Fruit fly (Drosophila melanogaster) whole organism, embryonic: ENCODE results near the gene Cln7.

Source experiments
- Adf1 ChIP-seq: fragments of 200-800 bp; sonication (Bioruptor generic); IDR thresholded peaks from 2 replicates; pipeline ENCODE4 v1.3.6; 2022; ENCODE audit warnings: missing biosample characterization, missing genetic modification characterization
- Antp ChIP-seq: fragments of 200-800 bp; sonication (Bioruptor generic); optimal IDR thresholded peaks from 3 replicates; lab custom pipeline; 2016; ENCODE audit warnings: missing biosample characterization, missing genetic modification characterization
- CG10209 ChIP-seq: fragments of 200-800 bp; sonication (Bioruptor generic); optimal IDR thresholded peaks from 3 replicates; lab custom pipeline; 2017; ENCODE audit warnings: missing biosample characterization, mild to moderate bottlenecking, missing genetic modification characterization, missing genetic modification reagents
- CG12391 ChIP-seq: fragments of 200-800 bp; sonication (Bioruptor generic); optimal IDR thresholded peaks from 3 replicates; lab custom pipeline; 2018; ENCODE audit warnings: missing biosample characterization, mild to moderate bottlenecking, missing genetic modification characterization, moderate library complexity
- CG12769 ChIP-seq: fragments of 200-800 bp; sonication (Bioruptor generic); optimal IDR thresholded peaks from 2 replicates; lab custom pipeline; 2019; ENCODE audit warnings: missing biosample characterization, mild to moderate bottlenecking, missing genetic modification characterization, moderate library complexity
- CG13894 ChIP-seq: fragments of 200-800 bp; sonication (Bioruptor generic); optimal IDR thresholded peaks from 3 replicates; lab custom pipeline; 2018; ENCODE audit warnings: missing biosample characterization, mild to moderate bottlenecking, missing genetic modification characterization, moderate library complexity
- CG15269 ChIP-seq: fragments of 200-800 bp; sonication (Bioruptor generic); optimal IDR thresholded peaks from 2 replicates; lab custom pipeline; 2018; ENCODE audit warnings: missing biosample characterization, mild to moderate bottlenecking, missing genetic modification characterization, moderate library complexity
- CG1602 ChIP-seq: fragments of 200-800 bp; sonication (Bioruptor generic); optimal IDR thresholded peaks from 3 replicates; lab custom pipeline; 2016; ENCODE audit warnings: missing biosample characterization, missing genetic modification characterization
- CG17359 ChIP-seq: fragments of 200-800 bp; sonication (Bioruptor generic); optimal IDR thresholded peaks from 3 replicates; lab custom pipeline; 2018; ENCODE audit warnings: missing biosample characterization, mild to moderate bottlenecking, missing genetic modification characterization, moderate library complexity
- CG17612 ChIP-seq: fragments of 200-800 bp; sonication (Bioruptor generic); IDR thresholded peaks from 2 replicates; pipeline ENCODE4 v1.3.6; 2022; ENCODE audit warnings: missing biosample characterization, missing genetic modification characterization
- CG18599 ChIP-seq: fragments of 200-800 bp; sonication (Bioruptor generic); optimal IDR thresholded peaks from 3 replicates; lab custom pipeline; 2017; ENCODE audit warnings: missing biosample characterization, missing genetic modification characterization, mild to moderate bottlenecking, moderate library complexity, missing genetic modification reagents
- CG2199 ChIP-seq: fragments of 200-800 bp; sonication (Bioruptor generic); IDR thresholded peaks from 3 replicates; pipeline ENCODE4 v1.3.6; 2022; ENCODE audit warnings: missing biosample characterization, missing genetic modification characterization
- CG31441 ChIP-seq: fragments of 200-800 bp; sonication (Bioruptor generic); IDR thresholded peaks from 2 replicates; pipeline ENCODE4 v1.3.6; 2022; ENCODE audit warnings: missing biosample characterization, missing genetic modification characterization
- CG32767 ChIP-seq: fragments of 200-800 bp; sonication (Bioruptor generic); IDR thresholded peaks from 2 replicates; pipeline ENCODE4 v1.3.6; 2022; ENCODE audit warnings: missing biosample characterization, missing genetic modification characterization
- CG3281 ChIP-seq: fragments of 200-800 bp; sonication (Bioruptor generic); optimal IDR thresholded peaks from 3 replicates; lab custom pipeline; 2017; ENCODE audit warnings: missing biosample characterization, mild to moderate bottlenecking, missing genetic modification characterization
- CG42726 ChIP-seq: fragments of 200-800 bp; sonication (Bioruptor generic); IDR thresholded peaks from 2 replicates; pipeline ENCODE4 v1.3.6; 2022; ENCODE audit warnings: missing biosample characterization, missing genetic modification characterization; ENCODE audit not compliant: partially characterized antibody
- CG9215 ChIP-seq: fragments of 200-800 bp; sonication (Bioruptor generic); IDR thresholded peaks from 2 replicates; pipeline ENCODE4 v1.3.6; 2022; ENCODE audit warnings: missing biosample characterization, missing genetic modification characterization
- CG9727 ChIP-seq: fragments of 200-800 bp; sonication (Bioruptor generic); optimal IDR thresholded peaks from 3 replicates; lab custom pipeline; 2017; ENCODE audit warnings: missing biosample characterization, mild to moderate bottlenecking, missing genetic modification characterization
- Chrac-16 ChIP-seq: fragments of 200-800 bp; sonication (Bioruptor generic); optimal IDR thresholded peaks from 3 replicates; lab custom pipeline; 2016; ENCODE audit warnings: missing biosample characterization, missing genetic modification characterization
- CrebB ChIP-seq: fragments of 200-800 bp; sonication (Bioruptor generic); optimal IDR thresholded peaks from 3 replicates; lab custom pipeline; 2018; ENCODE audit warnings: missing biosample characterization, mild to moderate bottlenecking, missing genetic modification characterization
- D19A ChIP-seq: fragments of 200-800 bp; optimal IDR thresholded peaks from 3 replicates; lab custom pipeline; 2019; ENCODE audit warnings: missing biosample characterization, mild to moderate bottlenecking, missing genetic modification characterization, moderate library complexity
- Fer3 ChIP-seq: fragments of 200-800 bp; sonication (Bioruptor generic); optimal IDR thresholded peaks from 2 replicates; lab custom pipeline; 2018; ENCODE audit warnings: missing biosample characterization, mild to moderate bottlenecking, missing genetic modification characterization, moderate library complexity
- H15 ChIP-seq: fragments of 200-800 bp; sonication (Bioruptor generic); IDR thresholded peaks from 3 replicates; pipeline ENCODE4 v1.3.6; 2022; ENCODE audit warnings: missing biosample characterization, missing genetic modification characterization
- Hr51 ChIP-seq, 2 experiments: fragments of 200-800 bp; sonication (Bioruptor generic); optimal IDR thresholded peaks; 2 replicates in 1 of 2; 3 replicates in 1 of 2; lab custom pipeline; 2016 to 2018; ENCODE audit warnings: missing biosample characterization in 2 of 2, missing genetic modification characterization in 2 of 2, mild to moderate bottlenecking in 1 of 2, moderate library complexity in 1 of 2
- Med ChIP-seq: fragments of 200-800 bp; sonication (Bioruptor generic); peaks from one replicate; lab custom pipeline; 2016; ENCODE audit warnings: missing biosample characterization, missing genetic modification characterization, mild to moderate bottlenecking, inconsistent platforms, moderate library complexity
- Nf-YB ChIP-seq: fragments of 200-800 bp; sonication (Bioruptor generic); optimal IDR thresholded peaks from 3 replicates; lab custom pipeline; 2019; ENCODE audit warnings: missing biosample characterization, mild to moderate bottlenecking, missing genetic modification characterization, moderate library complexity
- Oaz ChIP-seq: fragments of 200-800 bp; sonication (Bioruptor generic); IDR thresholded peaks from 2 replicates; pipeline ENCODE4 v1.3.6; 2022; ENCODE audit warnings: missing biosample characterization, missing genetic modification characterization
- Side ChIP-seq: fragments of 200-800 bp; sonication (Bioruptor generic); optimal IDR thresholded peaks from 2 replicates; lab custom pipeline; 2016; ENCODE audit warnings: missing biosample characterization, missing genetic modification characterization
- Xbp1 ChIP-seq: fragments of 200-800 bp; sonication (Bioruptor generic); optimal IDR thresholded peaks from 3 replicates; lab custom pipeline; 2016; ENCODE audit warnings: missing biosample characterization, mild to moderate bottlenecking, missing genetic modification characterization
- Xrp1 ChIP-seq: fragments of 200-800 bp; sonication (Bioruptor generic); IDR thresholded peaks from 2 replicates; pipeline ENCODE4 v1.3.6; 2022; ENCODE audit warnings: missing biosample characterization, missing genetic modification characterization
- abd-A ChIP-seq: fragments of 200-800 bp; sonication (Bioruptor generic); optimal IDR thresholded peaks from 3 replicates; lab custom pipeline; 2019; ENCODE audit warnings: missing biosample characterization, mild to moderate bottlenecking, missing genetic modification characterization, moderate library complexity
- bab2 ChIP-seq: fragments of 200-800 bp; sonication (Bioruptor generic); optimal IDR thresholded peaks from 2 replicates; lab custom pipeline; 2016; ENCODE audit warnings: missing biosample characterization, missing genetic modification characterization
- bcd ChIP-seq: fragments of 200-800 bp; sonication (Bioruptor generic); optimal IDR thresholded peaks from 2 replicates; lab custom pipeline; 2017; ENCODE audit warnings: missing biosample characterization, mild to moderate bottlenecking, missing genetic modification characterization
- bowl ChIP-seq: fragments of 200-800 bp; sonication (Bioruptor generic); IDR thresholded peaks from 2 replicates; pipeline ENCODE4 v1.3.6; 2022; ENCODE audit warnings: missing biosample characterization, missing genetic modification characterization
- chinmo ChIP-seq: fragments of 200-800 bp; sonication (Bioruptor generic); IDR thresholded peaks from 4 replicates; pipeline ENCODE4 v1.3.6; 2022; ENCODE audit warnings: missing biosample characterization, missing genetic modification characterization; ENCODE audit not compliant: partially characterized antibody
- ems ChIP-seq: fragments of 200-800 bp; sonication (Bioruptor generic); optimal IDR thresholded peaks from 3 replicates; lab custom pipeline; 2016; ENCODE audit warnings: missing biosample characterization, missing genetic modification characterization
- fd102C ChIP-seq: fragments of 200-800 bp; sonication (Bioruptor generic); optimal IDR thresholded peaks from 2 replicates; lab custom pipeline; 2018; ENCODE audit warnings: missing biosample characterization, mild to moderate bottlenecking, missing genetic modification characterization, moderate library complexity
- hth ChIP-seq: fragments of >200 bp; optimal IDR thresholded peaks from 2 replicates; lab custom pipeline; 2017; ENCODE audit warnings: inconsistent platforms
- kah ChIP-seq: fragments of 200-800 bp; sonication (Bioruptor generic); optimal IDR thresholded peaks from 2 replicates; lab custom pipeline; 2018; ENCODE audit warnings: missing biosample characterization, mild to moderate bottlenecking, missing genetic modification characterization
- lilli ChIP-seq: fragments of 200-800 bp; sonication (Bioruptor generic); optimal IDR thresholded peaks from 3 replicates; lab custom pipeline; 2016; ENCODE audit warnings: missing biosample characterization, missing genetic modification characterization
- luna ChIP-seq: fragments of 200-800 bp; sonication (Bioruptor generic); optimal IDR thresholded peaks from 2 replicates; lab custom pipeline; 2016; ENCODE audit warnings: missing biosample characterization, missing genetic modification characterization
- maf-S ChIP-seq: fragments of 200-800 bp; sonication (Bioruptor generic); optimal IDR thresholded peaks from 2 replicates; lab custom pipeline; 2016; ENCODE audit warnings: missing biosample characterization, missing genetic modification characterization
- mld ChIP-seq: fragments of 200-800 bp; sonication (Bioruptor generic); IDR thresholded peaks from 3 replicates; pipeline ENCODE4 v1.3.6; 2022; ENCODE audit warnings: missing biosample characterization, missing genetic modification characterization; ENCODE audit not compliant: partially characterized antibody
- peb ChIP-seq: fragments of 200-800 bp; sonication (Bioruptor generic); IDR thresholded peaks from 2 replicates; pipeline ENCODE4 v1.3.6; 2022; ENCODE audit warnings: missing biosample characterization, missing genetic modification characterization
- salm ChIP-seq: fragments of 200-800 bp; sonication (Bioruptor generic); optimal IDR thresholded peaks from 2 replicates; lab custom pipeline; 2018; ENCODE audit warnings: missing biosample characterization, mild to moderate bottlenecking, missing genetic modification characterization
- sim ChIP-seq: fragments of 200-800 bp; sonication (Bioruptor generic); IDR thresholded peaks from 2 replicates; pipeline ENCODE4 v1.3.6; 2022; ENCODE audit warnings: missing biosample characterization, missing genetic modification characterization
- sqz ChIP-seq: fragments of 200-800 bp; sonication (Bioruptor generic); optimal IDR thresholded peaks from 3 replicates; lab custom pipeline; 2018; ENCODE audit warnings: missing biosample characterization, mild to moderate bottlenecking, missing genetic modification characterization
- sr ChIP-seq: fragments of 200-800 bp; sonication (Bioruptor generic); IDR thresholded peaks from 3 replicates; pipeline ENCODE4 v1.3.6; 2022; ENCODE audit warnings: missing biosample characterization, missing genetic modification characterization
- sug ChIP-seq: fragments of 200-800 bp; optimal IDR thresholded peaks from 2 replicates; lab custom pipeline; 2019; ENCODE audit warnings: missing biosample characterization, mild to moderate bottlenecking, missing genetic modification characterization, moderate library complexity

Cln7 gene

DNA sequence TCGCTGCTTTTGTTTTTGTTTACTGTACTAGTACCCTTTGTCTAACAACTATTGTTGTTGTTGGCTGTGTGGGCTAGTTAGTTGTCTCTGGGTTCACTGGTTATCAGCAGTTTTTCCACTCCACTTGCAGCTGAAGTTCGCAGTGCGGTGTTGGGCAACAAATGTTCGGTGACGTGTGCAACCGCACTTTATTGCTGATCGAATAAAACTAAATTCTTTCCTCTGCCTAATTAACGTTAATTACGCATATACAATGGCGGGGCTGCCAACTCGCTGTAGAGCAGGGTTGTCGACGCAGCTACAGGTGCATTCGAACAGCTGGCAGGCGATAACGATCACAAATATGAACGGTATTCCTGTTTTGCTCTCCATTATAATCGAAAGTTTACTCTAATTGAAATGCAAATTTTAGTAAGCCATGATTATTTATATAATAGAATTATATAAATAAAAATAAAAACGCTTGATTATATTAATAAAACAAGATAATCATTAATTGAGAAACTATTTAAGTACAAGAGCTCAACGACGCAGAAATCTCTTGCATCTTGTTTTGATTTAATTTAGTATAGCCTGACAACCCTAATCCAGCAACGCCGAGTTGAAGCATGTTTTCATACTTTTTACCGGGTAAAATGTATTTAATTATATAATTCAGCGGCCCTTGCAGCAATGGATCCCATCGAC is 16.3 kb downstream of the Cln7 start, which contains the start of the genes mrva, CG42307 and mus312 (continued):
- TF ChIP-seq CG15269 (peak; percentile 95), Side (peak; percentile 30), D19A (peak; percentile 88), bcd (GFP tag; lab: Kevin White, UChicago) (peak; percentile 77), bowl (GFP tag; lab: Robert Waterston, UW) (no peak), CG31441 (GFP tag; lab: Robert Waterston, UW) (no peak; the same call in 1 of the 2 replicates), Hr51 (GFP tag; optimal IDR thresholded peaks at IDR 0.05; lab: Kevin White, UChicago) (peak in 1 of 2 experiments; percentile 54), Med (peak; percentile 94), mld (no peak), CG3281 (GFP tag; lab: Kevin White, UChicago) (peak; percentile 85), CG10209 (GFP tag; lab: Kevin White, UChicago) (peak; percentile 89), hth (lab: Kevin White, UChicago) (no peak), Fer3 (tag; lab: Kevin White, UChicago) (peak; percentile 91), salm (tag; lab: Kevin White, UChicago) (peak; percentile 87), fd102C (GFP tag; lab: Kevin White, UChicago) (no peak), peb (GFP tag; lab: Robert Waterston, UW) (peak; percentile 49; the same call in 1 of the 2 replicates), sug (tag; lab: Kevin White, UChicago) (peak; percentile 93), Oaz (GFP tag; lab: Robert Waterston, UW) (peak; percentile 78), lilli (GFP tag; lab: Kevin White, UChicago) (peak; percentile 78), CG1602 (GFP tag; lab: Kevin White, UChicago) (peak; percentile 81), CG32767 (GFP tag; lab: Robert Waterston, UW) (peak; percentile 87), CG13894 (tag; lab: Kevin White, UChicago) (peak; percentile 94), CG9215 (peak; percentile 74), CG18599 (GFP tag; lab: Kevin White, UChicago) (peak; percentile 93), Xbp1 (peak; percentile 86), Chrac-16 (GFP tag; lab: Kevin White, UChicago) (peak; percentile 78), chinmo (GFP tag; lab: Robert Waterston, UW) (peak; percentile 88), CG2199 (no peak), abd-A (tag; lab: Kevin White, UChicago) (no peak), CG12391 (tag; lab: Kevin White, UChicago) (peak; percentile 97), luna (GFP tag; lab: Kevin White, UChicago) (no peak), sim (GFP tag; lab: Robert Waterston, UW) (0 out of 2 replicates have a peak, but pooled peaks have one; percentile 13), H15 (peak; percentile 77), Xrp1 (peak; percentile 87), ems (GFP tag; lab: Kevin White, UChicago) (peak; percentile 33), sqz (GFP tag; lab: Kevin White, UChicago) (no peak), sr (GFP tag; lab: Robert Waterston, UW) (no peak), CG17612 (GFP tag; lab: Robert Waterston, UW) (no peak), kah (GFP tag; lab: Kevin White, UChicago) (peak; percentile 87), CrebB (tag; lab: Kevin White, UChicago) (peak; percentile 58), bab2 (peak; percentile 41), CG12769 (tag; lab: Kevin White, UChicago) (no peak), maf-S (GFP tag; lab: Kevin White, UChicago) (peak; percentile 5), CG9727 (peak; percentile 78), CG17359 (peak; percentile 87), Antp (GFP tag; lab: Kevin White, UChicago) (peak; percentile 39), CG42726 (0 out of 2 replicates have a peak, but pooled peaks have one; percentile 29), Adf1 (GFP tag; lab: Robert Waterston, UW) (peak; percentile 49), Nf-YB (peak; percentile 77)
